Fruit fly (Drosophila melanogaster): ENCODE data around the gene Oga.

DNA sequence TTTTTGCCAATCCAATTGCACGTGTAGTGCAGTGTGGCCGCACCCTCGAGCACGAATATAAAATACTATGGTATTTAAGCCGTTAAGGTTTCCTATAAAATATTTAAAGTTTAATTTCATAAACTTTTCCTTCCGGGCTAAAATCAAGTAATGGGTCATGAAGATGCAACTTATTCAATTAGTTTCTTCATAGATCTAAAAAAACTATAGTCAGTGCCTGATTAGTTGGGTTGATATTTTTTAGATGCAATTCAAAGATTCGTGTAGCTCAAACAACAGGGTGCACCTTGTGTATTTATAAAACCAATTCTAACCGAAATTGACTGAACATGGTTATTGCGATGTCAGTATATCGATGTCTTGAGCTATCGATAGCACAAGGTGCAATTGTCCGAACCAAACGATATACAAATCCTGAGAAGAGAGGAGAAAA lies at the start of gene Oga, which contains the start of gene Smyd5:
- TF ChIP-seq Sin3A (optimal IDR thresholded peaks at IDR 0.05), result no peak
- TF ChIP-seq Myc (optimal IDR thresholded peaks at IDR 0.05), result no peak
